Worm (Caenorhabditis elegans) whole organism, mixed stage, embryonic: ENCODE measurements around the gene F36A4.5.

Experiments used
- M03D4.4 ChIP-seq: sonication (generic microtip); optimal IDR thresholded peaks from 2 replicates; lab custom pipeline; 2017; ENCODE audit warnings: mild to moderate bottlenecking, missing genetic modification characterization, missing compliant biosample characterization
- bed-3 ChIP-seq: fragments of 200-800 bp; sonication (Bioruptor generic); optimal IDR thresholded peaks from 3 replicates; lab custom pipeline; 2018; ENCODE audit warnings: mild to moderate bottlenecking, missing genetic modification characterization, moderate library complexity, missing compliant biosample characterization
- blmp-1 ChIP-seq: fragments of 150-350 bp; optimal IDR thresholded peaks from 2 replicates; lab custom pipeline; 2014; ENCODE audit warnings: missing biosample characterization, missing genetic modification characterization
- ceh-39 ChIP-seq: fragments of 150-350 bp; optimal IDR thresholded peaks from 2 replicates; lab custom pipeline; 2014; ENCODE audit warnings: missing biosample characterization, missing genetic modification characterization
- ceh-43 ChIP-seq: fragments of 200-800 bp; sonication (Bioruptor generic); optimal IDR thresholded peaks from 2 replicates; lab custom pipeline; 2018; ENCODE audit warnings: mild to moderate bottlenecking, missing genetic modification characterization, moderate library complexity, missing compliant biosample characterization
- ceh-83 ChIP-seq: fragments of 200-800 bp; sonication (Bioruptor generic); optimal IDR thresholded peaks from 2 replicates; lab custom pipeline; 2018; ENCODE audit warnings: mild to moderate bottlenecking, missing genetic modification characterization, missing compliant biosample characterization
- ces-1 ChIP-seq: fragments of 150-350 bp; optimal IDR thresholded peaks from 2 replicates; lab custom pipeline; 2014; ENCODE audit warnings: missing biosample characterization, missing genetic modification reagents, missing genetic modification characterization
- cnd-1 ChIP-seq: fragments of 200-800 bp; sonication (Bioruptor generic); optimal IDR thresholded peaks from 2 replicates; lab custom pipeline; 2018; ENCODE audit warnings: mild to moderate bottlenecking, missing genetic modification characterization, missing compliant biosample characterization
- drap-1 ChIP-seq: fragments of 200-800 bp; sonication (Bioruptor generic); optimal IDR thresholded peaks from 3 replicates; lab custom pipeline; 2018; ENCODE audit warnings: mild to moderate bottlenecking, missing genetic modification characterization, missing compliant biosample characterization
- elt-1 ChIP-seq: sonication (generic microtip); optimal IDR thresholded peaks from 2 replicates; lab custom pipeline; 2017; ENCODE audit warnings: missing genetic modification characterization, mild to moderate bottlenecking, missing compliant biosample characterization, antibody characterized with exemption, moderate library complexity, borderline replicate concordance; ENCODE audit not compliant: insufficient read depth
- elt-3 ChIP-seq: fragments of 150-350 bp; optimal IDR thresholded peaks from 2 replicates; lab custom pipeline; 2014; ENCODE audit warnings: missing biosample characterization, missing genetic modification characterization
- flh-1 ChIP-seq: fragments of 200-800 bp; sonication (Bioruptor generic); optimal IDR thresholded peaks from 2 replicates; lab custom pipeline; 2018; ENCODE audit warnings: mild to moderate bottlenecking, missing genetic modification characterization, moderate library complexity, missing compliant biosample characterization
- ham-2 ChIP-seq: fragments of 200-800 bp; sonication (Bioruptor generic); optimal IDR thresholded peaks from 2 replicates; lab custom pipeline; 2018; ENCODE audit warnings: mild to moderate bottlenecking, missing genetic modification characterization, missing compliant biosample characterization
- hlh-1 ChIP-seq: fragments of 150-350 bp; optimal IDR thresholded peaks from 2 replicates; lab custom pipeline; 2014; ENCODE audit warnings: missing biosample characterization, missing genetic modification reagents, missing genetic modification characterization
- lin-13 ChIP-seq: fragments of 150-350 bp; optimal IDR thresholded peaks from 2 replicates; lab custom pipeline; 2014; ENCODE audit warnings: missing biosample characterization, missing genetic modification characterization
- lsy-2 ChIP-seq: fragments of 150-350 bp; optimal IDR thresholded peaks from 2 replicates; lab custom pipeline; 2014; ENCODE audit warnings: missing biosample characterization, missing genetic modification characterization
- mab-5 ChIP-seq: fragments of 150-350 bp; optimal IDR thresholded peaks from 2 replicates; lab custom pipeline; 2014; ENCODE audit warnings: missing biosample characterization, missing genetic modification characterization
- mls-2 ChIP-seq: sonication (generic microtip); optimal IDR thresholded peaks from 2 replicates; lab custom pipeline; 2016; ENCODE audit warnings: mild to moderate bottlenecking, missing genetic modification characterization, moderate library complexity, missing compliant biosample characterization
- nhr-12 ChIP-seq: fragments of 150-350 bp; optimal IDR thresholded peaks from 2 replicates; lab custom pipeline; 2014; ENCODE audit warnings: missing biosample characterization, missing genetic modification characterization
- nhr-2 ChIP-seq: fragments of 150-350 bp; optimal IDR thresholded peaks from 2 replicates; lab custom pipeline; 2014; ENCODE audit warnings: missing biosample characterization, missing genetic modification characterization
- nhr-237 ChIP-seq: fragments of 150-350 bp; optimal IDR thresholded peaks from 2 replicates; lab custom pipeline; 2014; ENCODE audit warnings: missing biosample characterization, missing genetic modification characterization
- nhr-28 ChIP-seq: fragments of 150-350 bp; optimal IDR thresholded peaks from 2 replicates; lab custom pipeline; 2014; ENCODE audit warnings: missing biosample characterization, missing genetic modification characterization
- nhr-76 ChIP-seq: sonication (generic microtip); optimal IDR thresholded peaks from 2 replicates; lab custom pipeline; 2017; ENCODE audit warnings: missing biosample characterization, missing genetic modification characterization
- pha-4 ChIP-seq: fragments of 150-350 bp; optimal IDR thresholded peaks from 2 replicates; lab custom pipeline; 2018; ENCODE audit warnings: missing biosample characterization, missing genetic modification reagents, missing genetic modification characterization
- sem-2 ChIP-seq: fragments of 200-800 bp; sonication (Bioruptor generic); optimal IDR thresholded peaks from 2 replicates; lab custom pipeline; 2018; ENCODE audit warnings: mild to moderate bottlenecking, missing genetic modification characterization, missing compliant biosample characterization
- snpc-4 ChIP-seq: fragments of 150-350 bp; optimal IDR thresholded peaks from 2 replicates; lab custom pipeline; 2014; ENCODE audit warnings: missing biosample characterization, missing genetic modification characterization
- sptf-1 ChIP-seq: sonication (generic microtip); optimal IDR thresholded peaks from 2 replicates; lab custom pipeline; 2017; ENCODE audit warnings: mild to moderate bottlenecking, missing genetic modification characterization, moderate library complexity, missing compliant biosample characterization
- tbx-8 ChIP-seq: fragments of 200-800 bp; sonication (Bioruptor generic); optimal IDR thresholded peaks from 2 replicates; lab custom pipeline; 2018; ENCODE audit warnings: mild to moderate bottlenecking, missing genetic modification characterization, moderate library complexity, missing compliant biosample characterization
- unc-39 ChIP-seq: fragments of 150-350 bp; optimal IDR thresholded peaks from 2 replicates; lab custom pipeline; 2014; ENCODE audit warnings: missing biosample characterization, missing genetic modification characterization
- unc-62 ChIP-seq: fragments of 150-350 bp; optimal IDR thresholded peaks from 2 replicates; lab custom pipeline; 2014; ENCODE audit warnings: missing biosample characterization, missing genetic modification reagents, missing genetic modification characterization
- zip-8 ChIP-seq: fragments of 150-350 bp; optimal IDR thresholded peaks from 2 replicates; lab custom pipeline; 2014; ENCODE audit warnings: missing biosample characterization, missing genetic modification characterization

The F36A4.5 gene

ce11 chrIV:4254989-4255582 is 10.2 kb upstream of the F36A4.5 start:
- TF ChIP-seq elt-3 (tag; lab: Kevin White, UChicago) (no peak), ceh-43 (GFP tag; lab: Kevin White, UChicago) (no peak), sptf-1 (tag; lab: Kevin White, UChicago) (no peak), ham-2 (no peak), cnd-1 (tag; lab: Kevin White, UChicago) (no peak), lin-13 (tag; lab: Kevin White, UChicago) (no peak)

- TF ChIP-seq nhr-12 (tag; lab: Kevin White, UChicago): no peak
- no peak for TF ChIP-seq pha-4 (tag; lab: Kevin White, UChicago)
- TF ChIP-seq ces-1 (GFP tag; lab: Kevin White, UChicago): no peak
- TF ChIP-seq M03D4.4: no peak
- TF ChIP-seq nhr-237 (tag; lab: Kevin White, UChicago): no peak
- TF ChIP-seq tbx-8: no peak
- no peak for TF ChIP-seq unc-39
- no peak for TF ChIP-seq ceh-39 (tag; lab: Kevin White, UChicago)
- no peak for TF ChIP-seq drap-1 (GFP tag; lab: Kevin White, UChicago)
- TF ChIP-seq ham-2: no peak
- TF ChIP-seq nhr-2 (tag; lab: Kevin White, UChicago): no peak
- no peak for TF ChIP-seq ceh-83 (GFP tag; lab: Kevin White, UChicago)
- TF ChIP-seq cnd-1 (tag; lab: Kevin White, UChicago): no peak
- TF ChIP-seq nhr-28: no peak
- TF ChIP-seq mab-5 (tag; lab: Kevin White, UChicago): no peak
- TF ChIP-seq elt-1 (tag; lab: Kevin White, UChicago): no peak
- TF ChIP-seq bed-3: no peak
- no peak for TF ChIP-seq nhr-76 (tag; lab: Kevin White, UChicago)
Measured at ce11 chrIV:4259433-4259832, 5.9 kb upstream of the F36A4.5 start.

ce11 chrIV:4262993-4263392 is 2.3 kb upstream of the F36A4.5 start, which contains the start of gene col-33:
col-33 (plus strand) TSS chrIV:4263293.
- TF ChIP-seq tbx-8: no peak
- TF ChIP-seq sem-2: no peak
- no peak for TF ChIP-seq zip-8 (tag; lab: Kevin White, UChicago)
- TF ChIP-seq M03D4.4: no peak
- TF ChIP-seq hlh-1 (tag; lab: Kevin White, UChicago): no peak
- no peak for TF ChIP-seq nhr-237 (tag; lab: Kevin White, UChicago)
- TF ChIP-seq unc-39: no peak
- TF ChIP-seq unc-62 (GFP tag; lab: Kevin White, UChicago): no peak
- no peak for TF ChIP-seq elt-3 (tag; lab: Kevin White, UChicago)
- TF ChIP-seq ceh-83 (GFP tag; lab: Kevin White, UChicago): no peak
- no peak for TF ChIP-seq ham-2
- no peak for TF ChIP-seq blmp-1 (tag; lab: Kevin White, UChicago)
- no peak for TF ChIP-seq mls-2
- no peak for TF ChIP-seq ces-1 (GFP tag; lab: Kevin White, UChicago)
- TF ChIP-seq pha-4 (tag; lab: Kevin White, UChicago): no peak
- no peak for TF ChIP-seq lsy-2 (tag; lab: Kevin White, UChicago)

- TF ChIP-seq ceh-39 (tag; lab: Kevin White, UChicago) (no peak), flh-1 (GFP tag; lab: Kevin White, UChicago) (no peak), unc-39 (no peak), elt-1 (tag; lab: Kevin White, UChicago) (no peak), nhr-76 (tag; lab: Kevin White, UChicago) (no peak), nhr-237 (tag; lab: Kevin White, UChicago) (no peak), lin-13 (tag; lab: Kevin White, UChicago) (no peak), snpc-4 (no peak)
Measured at ce11 chrIV:4264649-4265048, 675 bp upstream of the F36A4.5 start.

- no peak for TF ChIP-seq ces-1 (GFP tag; lab: Kevin White, UChicago)
Measured at ce11 chrIV:4265951-4266350, 627 bp downstream of the F36A4.5 start.
